Worm (Caenorhabditis elegans) whole organism, young adult: Measurements from ENCODE around the gene Y39B6A.42.

Source experiments
- F57C9.4 ChIP-seq: sonication (generic microtip); optimal IDR thresholded peaks from 2 replicates; lab custom pipeline; 2017; ENCODE audit warnings: mild to moderate bottlenecking, missing genetic modification characterization, missing compliant biosample characterization
- ceh-40 ChIP-seq: fragments of 200-800 bp; sonication (Bioruptor generic); IDR thresholded peaks from 2 replicates; pipeline ENCODE4 v1.3.6; 2022; ENCODE audit warnings: missing genetic modification characterization, missing compliant biosample characterization
- madf-10 ChIP-seq: sonication (generic microtip); optimal IDR thresholded peaks from 2 replicates; lab custom pipeline; 2016; ENCODE audit warnings: mild to moderate bottlenecking, missing genetic modification characterization, missing compliant biosample characterization
- zfh-2 ChIP-seq: fragments of 200-800 bp; sonication (Bioruptor generic); conservative IDR thresholded peaks from 2 replicates; pipeline ENCODE4 v1.3.6; 2022; ENCODE audit warnings: missing genetic modification reagents, missing genetic modification characterization, missing compliant biosample characterization
- ztf-22 ChIP-seq: fragments of 200-800 bp; sonication (Bioruptor generic); optimal IDR thresholded peaks from 2 replicates; lab custom pipeline; 2018; ENCODE audit warnings: mild to moderate bottlenecking, missing genetic modification characterization, moderate library complexity, missing compliant biosample characterization
- ztf-3 ChIP-seq: fragments of 200-800 bp; sonication (Bioruptor generic); optimal IDR thresholded peaks from 2 replicates; lab custom pipeline; 2018; ENCODE audit warnings: mild to moderate bottlenecking, missing genetic modification characterization, missing compliant biosample characterization

The Y39B6A.42 gene

ce11 chrV:18931279-18931678 is 38.2 kb downstream of the Y39B6A.42 start, which contains the start of gene ptr-22 (continued):
- TF ChIP-seq ztf-3 (GFP tag; lab: Kevin White, UChicago) (no peak), zfh-2 (GFP tag; lab: Robert Waterston, UW) (no peak)

ce11 chrV:18930748-18931147 is 38.7 kb downstream of the Y39B6A.42 start:
- no peak for TF ChIP-seq madf-10 (tag; lab: Kevin White, UChicago)
- no peak for TF ChIP-seq ztf-22 (GFP tag; lab: Kevin White, UChicago)
- TF ChIP-seq ceh-40 (GFP tag; lab: Robert Waterston, UW): no peak
- no peak for TF ChIP-seq F57C9.4 (tag; lab: Kevin White, UChicago)
